Worm (Caenorhabditis elegans) whole organism, young adult: ENCODE measurements around the gene luc-7L3.

Experiments used
- cebp-2 ChIP-seq: fragments of 200-800 bp; sonication (Bioruptor generic); IDR thresholded peaks from 2 replicates; pipeline ENCODE4 v1.3.6; 2022; ENCODE audit warnings: missing genetic modification characterization, missing compliant biosample characterization
- hmg-1.2 ChIP-seq: fragments of 200-800 bp; sonication (Bioruptor generic); IDR thresholded peaks from 2 replicates; pipeline ENCODE4 v1.3.6; 2022; ENCODE audit warnings: missing genetic modification reagents, missing genetic modification characterization, missing compliant biosample characterization
- lin-54 ChIP-seq: fragments of 200-800 bp; sonication (Bioruptor generic); optimal IDR thresholded peaks from 2 replicates; lab custom pipeline; 2018; ENCODE audit warnings: mild to moderate bottlenecking, missing genetic modification characterization, missing compliant biosample characterization
- pbrm-1 ChIP-seq: fragments of 200-800 bp; sonication (Bioruptor generic); IDR thresholded peaks from 2 replicates; pipeline ENCODE4 v1.3.6; 2022; ENCODE audit warnings: missing genetic modification reagents, missing genetic modification characterization, missing compliant biosample characterization

The luc-7L3 gene

DNA sequence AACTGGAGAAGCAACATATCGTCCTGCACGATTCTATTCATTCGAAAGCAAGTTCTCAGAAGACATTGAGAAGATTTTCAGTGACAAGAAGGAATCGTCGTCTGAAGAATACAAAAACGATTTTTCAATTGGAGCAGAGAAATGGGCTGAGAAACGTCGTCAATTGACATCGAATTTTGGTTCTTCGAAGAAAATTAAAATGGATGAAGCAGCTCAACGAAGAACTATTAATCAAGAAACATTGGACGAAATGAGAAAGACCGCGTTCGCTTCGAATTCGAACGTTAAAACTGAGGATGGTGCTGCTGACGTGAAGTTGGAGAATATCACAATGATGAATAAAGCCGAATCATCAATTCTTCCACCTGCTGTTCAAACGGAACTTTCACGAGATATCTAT, 51.7 kb downstream of the luc-7L3 start, which contains the start of gene rpt-4:
Gene rpt-4, minus strand, starts transcription at position 101 of the 400 bp plus-strand sequence.
- TF ChIP-seq lin-54 (GFP tag; lab: Kevin White, UChicago) (no peak), cebp-2 (GFP tag; lab: Robert Waterston, UW) (no peak), pbrm-1 (GFP tag; lab: Robert Waterston, UW) (no peak), hmg-1.2 (no peak)
